Worm (Caenorhabditis elegans) whole organism, mixed stage, embryonic: ENCODE results near the gene clec-239.

Experiments
- elt-1 ChIP-seq: sonication (generic microtip); optimal IDR thresholded peaks from 2 replicates; lab custom pipeline; 2017; ENCODE audit warnings: missing genetic modification characterization, mild to moderate bottlenecking, missing compliant biosample characterization, antibody characterized with exemption, moderate library complexity, borderline replicate concordance; ENCODE audit not compliant: insufficient read depth
- elt-3 ChIP-seq: fragments of 150-350 bp; optimal IDR thresholded peaks from 2 replicates; lab custom pipeline; 2014; ENCODE audit warnings: missing biosample characterization, missing genetic modification characterization
- lin-13 ChIP-seq: fragments of 150-350 bp; optimal IDR thresholded peaks from 2 replicates; lab custom pipeline; 2014; ENCODE audit warnings: missing biosample characterization, missing genetic modification characterization
- lsy-2 ChIP-seq: fragments of 150-350 bp; optimal IDR thresholded peaks from 2 replicates; lab custom pipeline; 2014; ENCODE audit warnings: missing biosample characterization, missing genetic modification characterization
- mep-1 ChIP-seq: fragments of 150-350 bp; optimal IDR thresholded peaks from 2 replicates; lab custom pipeline; 2017; ENCODE audit warnings: missing biosample characterization, missing genetic modification reagents, missing genetic modification characterization, inconsistent platforms
- nhr-12 ChIP-seq: fragments of 150-350 bp; optimal IDR thresholded peaks from 2 replicates; lab custom pipeline; 2014; ENCODE audit warnings: missing biosample characterization, missing genetic modification characterization
- nhr-237 ChIP-seq: fragments of 150-350 bp; optimal IDR thresholded peaks from 2 replicates; lab custom pipeline; 2014; ENCODE audit warnings: missing biosample characterization, missing genetic modification characterization
- nhr-28 ChIP-seq: fragments of 150-350 bp; optimal IDR thresholded peaks from 2 replicates; lab custom pipeline; 2014; ENCODE audit warnings: missing biosample characterization, missing genetic modification characterization
- nhr-76 ChIP-seq: sonication (generic microtip); optimal IDR thresholded peaks from 2 replicates; lab custom pipeline; 2017; ENCODE audit warnings: missing biosample characterization, missing genetic modification characterization
- pha-4 ChIP-seq: fragments of 150-350 bp; optimal IDR thresholded peaks from 2 replicates; lab custom pipeline; 2018; ENCODE audit warnings: missing biosample characterization, missing genetic modification reagents, missing genetic modification characterization
- sem-2 ChIP-seq: fragments of 200-800 bp; sonication (Bioruptor generic); optimal IDR thresholded peaks from 2 replicates; lab custom pipeline; 2018; ENCODE audit warnings: mild to moderate bottlenecking, missing genetic modification characterization, missing compliant biosample characterization
- snpc-4 ChIP-seq: fragments of 150-350 bp; optimal IDR thresholded peaks from 2 replicates; lab custom pipeline; 2014; ENCODE audit warnings: missing biosample characterization, missing genetic modification characterization
- unc-62 ChIP-seq: fragments of 150-350 bp; optimal IDR thresholded peaks from 2 replicates; lab custom pipeline; 2014; ENCODE audit warnings: missing biosample characterization, missing genetic modification reagents, missing genetic modification characterization
- ztf-11 ChIP-seq: fragments of 150-350 bp; optimal IDR thresholded peaks from 2 replicates; lab custom pipeline; 2014; ENCODE audit warnings: missing biosample characterization, missing genetic modification characterization

ce11 chrV:16980368-16980767, 24.0 kb downstream of the clec-239 start, which contains the start of gene srz-54:
- TF ChIP-seq nhr-12 (tag; lab: Kevin White, UChicago) (no peak), nhr-237 (tag; lab: Kevin White, UChicago) (no peak), nhr-28 (tag; lab: Kevin White, UChicago) (no peak), ztf-11 (tag; lab: Kevin White, UChicago) (no peak), pha-4 (tag; lab: Kevin White, UChicago) (no peak), elt-3 (tag; lab: Kevin White, UChicago) (no peak), unc-62 (GFP tag; lab: Kevin White, UChicago) (no peak), mep-1 (tag; lab: Kevin White, UChicago) (no peak), nhr-76 (tag; lab: Kevin White, UChicago) (no peak), lsy-2 (tag; lab: Kevin White, UChicago) (no peak), lin-13 (tag; lab: Kevin White, UChicago) (no peak), sem-2 (GFP tag; lab: Kevin White, UChicago) (no peak), snpc-4 (tag; lab: Kevin White, UChicago) (no peak), elt-1 (tag; lab: Kevin White, UChicago) (no peak)
